Fruit fly (Drosophila melanogaster) whole organism, wandering third instar larva: ENCODE results near the gene CG44004.

Source experiments
- CG32264 ChIP-seq: fragments of 200-800 bp; sonication (Bioruptor generic); optimal IDR thresholded peaks from 2 replicates; lab custom pipeline; 2016; ENCODE audit warnings: missing biosample characterization, missing genetic modification characterization
- N ChIP-seq: fragments of >200 bp; optimal IDR thresholded peaks from 2 replicates; lab custom pipeline; 2018; ENCODE audit warnings: missing biosample characterization, missing external identifiers, missing genetic modification characterization
- Sp1 ChIP-seq: fragments of 200-800 bp; sonication (Bioruptor generic); optimal IDR thresholded peaks from 3 replicates; lab custom pipeline; 2019; ENCODE audit warnings: missing biosample characterization, mild to moderate bottlenecking, missing genetic modification characterization, moderate library complexity
- br ChIP-seq: fragments of 200-800 bp; sonication (Bioruptor generic); optimal IDR thresholded peaks from 2 replicates; lab custom pipeline; 2016; ENCODE audit warnings: missing biosample characterization, missing genetic modification characterization
- h ChIP-seq: fragments of 200-800 bp; sonication (Bioruptor generic); optimal IDR thresholded peaks from 3 replicates; lab custom pipeline; 2016; ENCODE audit warnings: missing biosample characterization, mild to moderate bottlenecking, missing genetic modification characterization
- lola ChIP-seq: fragments of >200 bp; optimal IDR thresholded peaks from 2 replicates; lab custom pipeline; 2017; ENCODE audit warnings: missing biosample characterization, missing genetic modification characterization
- sage ChIP-seq: fragments of 200-800 bp; sonication (Bioruptor generic); optimal IDR thresholded peaks from 2 replicates; lab custom pipeline; 2016; ENCODE audit warnings: missing biosample characterization, mild to moderate bottlenecking, missing genetic modification characterization
- tai ChIP-seq: sonication (Bioruptor generic); optimal IDR thresholded peaks from 2 replicates; lab custom pipeline; 2016; ENCODE audit warnings: missing biosample characterization, missing genetic modification characterization
- usp ChIP-seq: fragments of >200 bp; optimal IDR thresholded peaks from 2 replicates; lab custom pipeline; 2017; ENCODE audit warnings: missing biosample characterization, missing genetic modification characterization

DNA sequence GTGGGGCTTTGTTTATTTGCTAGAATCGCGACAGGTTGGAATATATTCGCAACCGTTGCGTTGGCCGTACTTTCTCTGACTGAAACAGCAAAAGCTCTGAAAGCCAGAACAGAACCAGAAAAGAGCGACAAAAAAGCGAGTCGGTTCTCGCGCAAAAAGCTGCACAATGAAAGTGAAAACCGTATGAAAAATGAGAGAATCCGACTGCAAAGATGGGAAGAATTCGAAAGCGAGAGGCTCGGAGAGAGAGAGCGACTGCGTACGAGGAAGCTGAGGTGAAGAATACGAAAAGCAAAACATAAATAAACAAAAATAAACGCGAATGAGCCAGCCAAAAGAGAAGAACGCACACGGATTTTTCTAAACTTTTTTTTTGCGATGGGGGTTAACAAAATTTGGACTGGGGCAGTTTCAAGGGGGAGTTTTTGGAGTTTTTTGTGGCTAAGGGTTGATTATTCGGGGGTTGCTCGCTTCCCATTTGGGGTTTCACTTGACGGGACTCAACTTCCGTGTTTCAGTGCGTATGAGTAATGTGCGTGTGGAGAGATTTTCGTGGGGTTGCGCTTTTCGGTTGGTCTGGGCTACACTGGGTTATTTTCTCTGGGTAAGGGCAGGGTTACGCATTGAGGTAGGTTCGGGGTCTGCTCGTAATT is 11.8 kb downstream of the CG44004 start:
- peak; percentile 15 for TF ChIP-seq h (GFP tag; lab: Kevin White, UChicago)
- TF ChIP-seq Sp1 = peak; percentile 31
- no peak for TF ChIP-seq br
- TF ChIP-seq usp (GFP tag; lab: Kevin White, UChicago) = no peak
- no peak for TF ChIP-seq lola (GFP tag; lab: Kevin White, UChicago)
- TF ChIP-seq CG32264 = no peak
- TF ChIP-seq sage (GFP tag; lab: Kevin White, UChicago) = peak; percentile 20
- no peak for TF ChIP-seq tai (GFP tag; lab: Kevin White, UChicago)
- TF ChIP-seq N = no peak
